Worm (Caenorhabditis elegans) whole organism, L3 larva: ENCODE measurements around the gene F37H8.5.

ENCODE experiments used
- ama-1 ChIP-seq: fragments of 150-350 bp; optimal IDR thresholded peaks from 2 replicates; lab custom pipeline; 2018
- ceh-82 ChIP-seq: fragments of 150-350 bp; optimal IDR thresholded peaks from 2 replicates; lab custom pipeline; 2014; ENCODE audit warnings: missing biosample characterization, missing genetic modification characterization
- nhr-237 ChIP-seq: fragments of 150-350 bp; optimal IDR thresholded peaks from 2 replicates; lab custom pipeline; 2014; ENCODE audit warnings: missing biosample characterization, missing genetic modification characterization
- nhr-76 ChIP-seq: fragments of 150-350 bp; sonication (generic microtip); optimal IDR thresholded peaks from 5 replicates; lab custom pipeline; 2014; ENCODE audit warnings: missing biosample characterization, missing genetic modification characterization

- TF ChIP-seq ceh-82 (tag; lab: Kevin White, UChicago) (no peak), nhr-76 (tag; lab: Kevin White, UChicago) (no peak), nhr-237 (tag; lab: Kevin White, UChicago) (no peak), ama-1 (lab: Kevin White, UChicago) (no peak)
These were observed 31.8 kb upstream of the F37H8.5 start for ce11 chrII:11156160-11156559.
